Worm (Caenorhabditis elegans): ENCODE data around the gene F16H6.10.

DNA sequence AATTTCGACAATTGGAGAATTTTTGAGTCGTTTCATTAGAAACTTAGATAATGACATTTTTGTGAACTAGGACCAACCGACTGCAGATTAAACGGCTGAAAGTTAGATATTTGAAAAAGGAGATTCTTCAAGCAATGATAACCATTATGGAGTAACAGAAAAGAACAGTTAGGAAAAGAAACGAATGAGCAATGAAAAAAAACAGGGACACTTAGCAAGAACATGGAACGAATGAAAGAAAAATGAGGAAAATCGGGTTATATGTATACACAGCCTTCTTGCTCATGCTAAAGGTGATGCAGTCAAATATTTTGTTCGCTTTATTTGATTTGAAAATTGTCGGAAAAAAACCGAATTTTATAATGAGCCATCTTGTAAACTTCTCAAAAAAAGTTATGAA is at the start of gene F16H6.10:
- no peak for TF ChIP-seq W03F9.2 (tag; optimal IDR thresholded peaks at IDR 0.05)
- TF ChIP-seq him-1 (tag; optimal IDR thresholded peaks at IDR 0.05): no peak
- no peak for TF ChIP-seq dao-5 (tag; optimal IDR thresholded peaks at IDR 0.05)
